Worm (Caenorhabditis elegans): ENCODE measurements around the gene F56D6.9.

ce11 chrIV:3894770-3895169 is 2.6 kb downstream of the F56D6.9 start, which contains the start of gene dct-8:
- TF ChIP-seq ceh-36 (tag; optimal IDR thresholded peaks at IDR 0.05) (no peak), ama-1 (optimal IDR thresholded peaks at IDR 0.05) (no peak), sea-1 (GFP tag; conservative IDR thresholded peaks at IDR 0.05) (no peak), pes-1 (GFP tag; IDR thresholded peaks at IDR 0.05) (no peak), aly-1 (tag; optimal IDR thresholded peaks at IDR 0.05) (no peak), flt-1 (GFP tag; IDR thresholded peaks at IDR 0.05) (no peak), ets-7 (tag; optimal IDR thresholded peaks at IDR 0.05) (no peak), hnd-1 (tag; optimal IDR thresholded peaks at IDR 0.05) (no peak), hmbx-1 (tag; optimal IDR thresholded peaks at IDR 0.05) (no peak), tbx-11 (GFP tag; IDR thresholded peaks at IDR 0.05) (no peak)
